Fruit fly (Drosophila melanogaster) whole organism, embryonic: ENCODE results near the gene CG43931.
A peak's percentile ranks its signal among the peaks of the same experiment; 100 is the strongest.

Source experiments
- ATbp ChIP-seq: fragments of 200-800 bp; sonication (Bioruptor generic); optimal IDR thresholded peaks from 2 replicates; lab custom pipeline; 2017; ENCODE audit warnings: missing biosample characterization, mild to moderate bottlenecking, missing genetic modification characterization, missing genetic modification reagents
- Asciz ChIP-seq: fragments of 200-800 bp; sonication (Bioruptor generic); optimal IDR thresholded peaks from 2 replicates; lab custom pipeline; 2017; ENCODE audit warnings: missing biosample characterization, mild to moderate bottlenecking, missing genetic modification characterization, missing genetic modification reagents
- Awh ChIP-seq: fragments of 200-800 bp; sonication (Bioruptor generic); IDR thresholded peaks from 2 replicates; pipeline ENCODE4, ENCODE4 v1.3.6; 2022; ENCODE audit warnings: missing biosample characterization, missing genetic modification characterization
- CG10209 ChIP-seq: fragments of 200-800 bp; sonication (Bioruptor generic); optimal IDR thresholded peaks from 3 replicates; lab custom pipeline; 2017; ENCODE audit warnings: missing biosample characterization, mild to moderate bottlenecking, missing genetic modification characterization, missing genetic modification reagents
- CG1024 ChIP-seq: fragments of 200-800 bp; sonication (Bioruptor generic); IDR thresholded peaks from 2 replicates; pipeline ENCODE4 v1.3.6; 2022; ENCODE audit warnings: missing biosample characterization, missing genetic modification characterization
- CG10959 ChIP-seq: fragments of 200-800 bp; sonication (Bioruptor generic); IDR thresholded peaks from 2 replicates; pipeline ENCODE4 v1.3.6; 2022; ENCODE audit warnings: missing biosample characterization, missing genetic modification characterization
- CG11696 ChIP-seq: fragments of 200-800 bp; sonication (Bioruptor generic); IDR thresholded peaks from 2 replicates; pipeline ENCODE4 v1.3.6; 2022; ENCODE audit warnings: missing biosample characterization, missing genetic modification characterization
- CG12071 ChIP-seq: fragments of 200-800 bp; sonication (Bioruptor generic); optimal IDR thresholded peaks from 3 replicates; lab custom pipeline; 2018; ENCODE audit warnings: missing biosample characterization, mild to moderate bottlenecking, missing genetic modification characterization
- CG12769 ChIP-seq: fragments of 200-800 bp; sonication (Bioruptor generic); optimal IDR thresholded peaks from 2 replicates; lab custom pipeline; 2019; ENCODE audit warnings: missing biosample characterization, mild to moderate bottlenecking, missing genetic modification characterization, moderate library complexity
- CG14014 ChIP-seq: fragments of 200-800 bp; sonication (Bioruptor generic); IDR thresholded peaks from 2 replicates; pipeline ENCODE4 v1.3.6; 2022; ENCODE audit warnings: missing biosample characterization, missing genetic modification characterization
- CG15514 ChIP-seq: fragments of 200-800 bp; sonication (Bioruptor generic); optimal IDR thresholded peaks from 3 replicates; lab custom pipeline; 2017; ENCODE audit warnings: missing biosample characterization, missing genetic modification characterization, mild to moderate bottlenecking, moderate library complexity, missing genetic modification reagents
- CG1603 ChIP-seq: fragments of 200-800 bp; sonication (Bioruptor generic); optimal IDR thresholded peaks from 2 replicates; lab custom pipeline; 2019; ENCODE audit warnings: missing biosample characterization, mild to moderate bottlenecking, missing genetic modification characterization, moderate library complexity
- CG3281 ChIP-seq: fragments of 200-800 bp; sonication (Bioruptor generic); optimal IDR thresholded peaks from 3 replicates; lab custom pipeline; 2017; ENCODE audit warnings: missing biosample characterization, mild to moderate bottlenecking, missing genetic modification characterization
- CG42726 ChIP-seq: fragments of 200-800 bp; sonication (Bioruptor generic); IDR thresholded peaks from 2 replicates; pipeline ENCODE4 v1.3.6; 2022; ENCODE audit warnings: missing biosample characterization, missing genetic modification characterization; ENCODE audit not compliant: partially characterized antibody
- CG4424 ChIP-seq: fragments of 200-800 bp; sonication (Bioruptor generic); optimal IDR thresholded peaks from 3 replicates; lab custom pipeline; 2016; ENCODE audit warnings: missing biosample characterization, missing genetic modification characterization
- CG5180 ChIP-seq: fragments of 200-800 bp; sonication (Bioruptor generic); optimal IDR thresholded peaks from 3 replicates; lab custom pipeline; 2017; ENCODE audit warnings: missing biosample characterization, missing genetic modification characterization, mild to moderate bottlenecking, moderate library complexity, missing genetic modification reagents
- CG6813 ChIP-seq: fragments of 200-800 bp; sonication (Bioruptor generic); optimal IDR thresholded peaks from 2 replicates; lab custom pipeline; 2017; ENCODE audit warnings: missing biosample characterization, missing genetic modification characterization, mild to moderate bottlenecking, moderate library complexity, missing genetic modification reagents
- CG7271 ChIP-seq: fragments of 200-800 bp; sonication (Bioruptor generic); optimal IDR thresholded peaks from 2 replicates; lab custom pipeline; 2018; ENCODE audit warnings: missing biosample characterization, mild to moderate bottlenecking, missing genetic modification characterization, moderate library complexity
- CG7372 ChIP-seq: fragments of 200-800 bp; sonication (Bioruptor generic); IDR thresholded peaks from 2 replicates; pipeline ENCODE4 v1.3.6; 2022; ENCODE audit warnings: missing biosample characterization, missing genetic modification characterization
- CG8281 ChIP-seq: fragments of 200-800 bp; sonication (Bioruptor generic); optimal IDR thresholded peaks from 2 replicates; lab custom pipeline; 2018; ENCODE audit warnings: missing biosample characterization, mild to moderate bottlenecking, missing genetic modification characterization, moderate library complexity
- CG8290 ChIP-seq, 3 experiments: fragments of 200-800 bp; sonication (Bioruptor generic); optimal IDR thresholded peaks; 2 replicates each; lab custom pipeline; 2016 to 2019; ENCODE audit warnings: missing biosample characterization in 3 of 3, missing genetic modification characterization in 3 of 3, mild to moderate bottlenecking in 2 of 3, moderate library complexity in 1 of 3
- CG8478 ChIP-seq: fragments of >200 bp; optimal IDR thresholded peaks from 2 replicates; lab custom pipeline; 2018
- HHEX ChIP-seq: fragments of 200-800 bp; sonication (Bioruptor generic); optimal IDR thresholded peaks from 3 replicates; lab custom pipeline; 2017; ENCODE audit warnings: missing biosample characterization, mild to moderate bottlenecking, missing genetic modification characterization, missing genetic modification reagents
- HLH54F ChIP-seq: fragments of 200-800 bp; sonication (Bioruptor generic); optimal IDR thresholded peaks from 3 replicates; lab custom pipeline; 2016; ENCODE audit warnings: missing biosample characterization, missing genetic modification characterization
- Hmr ChIP-seq: fragments of 200-800 bp; sonication (Bioruptor generic); optimal IDR thresholded peaks from 3 replicates; lab custom pipeline; 2017; ENCODE audit warnings: mild to moderate bottlenecking, missing biosample characterization, missing genetic modification reagents, missing genetic modification characterization
- Jarid2 ChIP-seq: fragments of 200-800 bp; sonication (Bioruptor generic); optimal IDR thresholded peaks from 3 replicates; lab custom pipeline; 2017; ENCODE audit warnings: mild to moderate bottlenecking, missing biosample characterization, missing genetic modification reagents, missing genetic modification characterization
- Meics ChIP-seq: fragments of 200-800 bp; sonication (Bioruptor generic); optimal IDR thresholded peaks from 2 replicates; lab custom pipeline; 2017; ENCODE audit warnings: missing biosample characterization, mild to moderate bottlenecking, missing genetic modification characterization
- Mrtf ChIP-seq: fragments of 200-800 bp; sonication (Bioruptor generic); IDR thresholded peaks from 3 replicates; pipeline ENCODE4 v1.3.6; 2022; ENCODE audit warnings: missing biosample characterization, missing genetic modification characterization
- Neu2 ChIP-seq: fragments of 200-800 bp; sonication (Bioruptor generic); optimal IDR thresholded peaks from 3 replicates; lab custom pipeline; 2016; ENCODE audit warnings: missing biosample characterization, missing genetic modification characterization, borderline replicate concordance
- Sox102F ChIP-seq: fragments of 200-800 bp; sonication (Bioruptor generic); optimal IDR thresholded peaks from 2 replicates; lab custom pipeline; 2018; ENCODE audit warnings: missing biosample characterization, mild to moderate bottlenecking, missing genetic modification characterization, moderate library complexity
- caup ChIP-seq: fragments of 200-800 bp; sonication (Bioruptor generic); optimal IDR thresholded peaks from 3 replicates; lab custom pipeline; 2017; ENCODE audit warnings: missing biosample characterization, mild to moderate bottlenecking, missing genetic modification characterization, moderate library complexity; ENCODE audit not compliant: severe bottlenecking
- ci ChIP-seq: fragments of 200-800 bp; sonication (Bioruptor generic); IDR thresholded peaks from 3 replicates; pipeline ENCODE4 v1.3.6; 2022; ENCODE audit warnings: missing biosample characterization, missing genetic modification characterization
- cwo ChIP-seq: fragments of 200-800 bp; sonication (Bioruptor generic); optimal IDR thresholded peaks from 3 replicates; lab custom pipeline; 2017; ENCODE audit warnings: missing biosample characterization, missing genetic modification characterization, mild to moderate bottlenecking, moderate library complexity, missing genetic modification reagents
- ewg ChIP-seq: fragments of 200-800 bp; sonication (Bioruptor generic); optimal IDR thresholded peaks from 3 replicates; lab custom pipeline; 2017; ENCODE audit warnings: mild to moderate bottlenecking, missing biosample characterization, missing genetic modification reagents, missing genetic modification characterization
- grn ChIP-seq: fragments of 200-800 bp; sonication (Bioruptor generic); optimal IDR thresholded peaks from 3 replicates; lab custom pipeline; 2017; ENCODE audit warnings: missing biosample characterization, missing genetic modification characterization
- lab ChIP-seq: fragments of 200-800 bp; sonication (Bioruptor generic); optimal IDR thresholded peaks from 3 replicates; lab custom pipeline; 2017; ENCODE audit warnings: missing biosample characterization, missing genetic modification characterization, mild to moderate bottlenecking, moderate library complexity, missing genetic modification reagents
- nau ChIP-seq: fragments of 200-800 bp; sonication (Bioruptor generic); optimal IDR thresholded peaks from 3 replicates; lab custom pipeline; 2017; ENCODE audit warnings: missing biosample characterization, mild to moderate bottlenecking, missing genetic modification characterization, missing genetic modification reagents
- odd ChIP-seq: fragments of 200-800 bp; sonication (Bioruptor generic); optimal IDR thresholded peaks from 2 replicates; lab custom pipeline; 2017; ENCODE audit warnings: missing biosample characterization, mild to moderate bottlenecking, missing genetic modification characterization
- scrt ChIP-seq: fragments of 200-800 bp; sonication (Bioruptor generic); optimal IDR thresholded peaks from 2 replicates; lab custom pipeline; 2018; ENCODE audit warnings: missing biosample characterization, mild to moderate bottlenecking, missing genetic modification characterization, moderate library complexity
- sens ChIP-seq: fragments of 200-800 bp; sonication (Bioruptor generic); peaks from one replicate; lab custom pipeline; 2016; ENCODE audit warnings: missing biosample characterization, missing genetic modification characterization
- ssp ChIP-seq: fragments of 200-800 bp; sonication (Bioruptor generic); IDR thresholded peaks from 2 replicates; pipeline ENCODE4 v1.3.6; 2022; ENCODE audit warnings: missing biosample characterization, missing genetic modification characterization
- unpg ChIP-seq: fragments of 200-800 bp; sonication (Bioruptor generic); optimal IDR thresholded peaks from 3 replicates; lab custom pipeline; 2018; ENCODE audit warnings: missing biosample characterization, mild to moderate bottlenecking, missing genetic modification characterization, moderate library complexity
- zen2 ChIP-seq: fragments of 200-800 bp; sonication (Bioruptor generic); IDR thresholded peaks from 3 replicates; pipeline ENCODE4 v1.3.6; 2022; ENCODE audit warnings: missing biosample characterization, missing genetic modification characterization; ENCODE audit not compliant: partially characterized antibody
- zfh1 ChIP-seq: fragments of 200-800 bp; sonication (Bioruptor generic); IDR thresholded peaks from 3 replicates; pipeline ENCODE4 v1.3.6; 2022; ENCODE audit warnings: missing biosample characterization, missing genetic modification characterization

The CG43931 gene

DNA sequence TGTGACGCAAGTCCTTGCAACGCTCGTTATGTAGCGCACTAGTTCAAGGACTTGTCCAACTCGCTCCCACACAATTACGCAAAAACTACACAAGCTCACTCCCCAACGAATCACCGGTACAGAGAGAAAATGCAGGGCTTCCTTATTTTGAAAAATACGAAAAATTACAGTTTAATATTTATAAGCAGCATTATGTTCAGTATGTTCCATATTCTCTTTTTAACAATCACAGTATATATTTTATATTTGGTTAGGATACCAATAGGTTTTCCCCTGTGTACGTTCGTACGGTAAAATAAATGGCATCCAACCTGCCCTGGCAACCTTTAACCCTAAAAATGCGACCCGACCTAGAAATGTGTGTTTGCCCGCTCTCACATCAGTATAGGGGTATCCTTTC lies 13.4 kb upstream of the CG43931 start (continued):
- no peak for TF ChIP-seq CG5180 (GFP tag; lab: Kevin White, UChicago)
- peak; percentile 16 for TF ChIP-seq Hmr (GFP tag; lab: Kevin White, UChicago)
- TF ChIP-seq cwo (GFP tag; lab: Kevin White, UChicago) = peak; percentile 25
- TF ChIP-seq CG14014 (GFP tag; lab: Robert Waterston, UW) = 0 out of 2 replicates have a peak, but pooled peaks have one; percentile 40

DNA sequence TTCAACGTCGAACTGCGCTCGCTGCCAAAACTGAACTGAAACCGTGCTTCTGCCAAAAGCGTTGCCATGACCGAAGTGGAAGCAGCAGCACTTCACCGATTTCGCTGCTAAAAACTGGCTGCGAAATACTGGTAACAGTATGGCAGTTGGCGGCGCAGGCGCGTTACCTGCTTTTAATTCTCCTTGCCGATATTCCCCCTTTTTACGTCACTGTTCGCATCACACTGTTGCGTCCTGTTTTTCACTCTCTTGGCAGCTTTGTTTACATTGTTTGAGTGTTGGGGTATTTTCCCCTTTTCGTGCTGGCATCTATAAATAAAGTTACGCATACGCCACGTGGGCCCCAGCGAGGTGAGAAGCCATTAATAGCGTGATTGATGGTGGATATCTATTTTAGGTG lies 12.2 kb upstream of the CG43931 start, which contains the start of gene CG32432:
Gene CG32432, minus strand, starts transcription at position 17 of the 400 bp plus-strand sequence.
- TF ChIP-seq Jarid2 (peak; percentile 15), ewg (GFP tag; lab: Kevin White, UChicago) (peak; percentile 66), zen2 (0 out of 3 replicates have a peak, but pooled peaks have one; percentile 9), scrt (GFP tag; lab: Kevin White, UChicago) (peak; percentile 90), CG7372 (0 out of 2 replicates have a peak, but pooled peaks have one; percentile 7), grn (GFP tag; lab: Kevin White, UChicago) (no peak)

DNA sequence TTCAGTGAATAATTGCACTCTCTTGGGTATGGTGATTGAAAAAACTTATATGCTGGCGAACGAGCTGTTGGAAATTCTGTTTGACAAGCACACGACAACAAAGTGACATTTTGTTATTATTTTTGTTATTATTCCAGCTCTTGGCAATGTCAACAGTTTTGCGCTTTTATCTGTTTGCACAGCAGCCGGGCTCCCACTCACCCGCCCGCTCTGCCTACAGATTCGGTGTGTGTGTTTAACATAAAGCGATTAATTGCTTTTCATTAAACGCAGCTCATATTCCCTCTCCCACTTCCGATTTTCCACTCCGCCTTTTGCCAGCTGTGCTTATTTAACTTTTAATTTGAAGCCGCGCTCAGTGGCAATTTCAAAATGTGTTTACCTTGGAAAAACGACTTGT lies 3.6 kb downstream of the CG43931 start:
- 0 out of 2 replicates have a peak, but pooled peaks have one; percentile 11 for TF ChIP-seq CG1024 (GFP tag; lab: Robert Waterston, UW)
- no peak for TF ChIP-seq CG8281 (tag; lab: Kevin White, UChicago)
- no peak for TF ChIP-seq CG8478 (lab: Kevin White, UChicago)
- peak; percentile 56 for TF ChIP-seq ATbp (GFP tag; lab: Kevin White, UChicago)
- no peak for TF ChIP-seq CG7271
- TF ChIP-seq Meics (GFP tag; lab: Kevin White, UChicago) = peak; percentile 12
- 0 out of 2 replicates have a peak, but pooled peaks have one; percentile 26 for TF ChIP-seq Awh (GFP tag; lab: Robert Waterston, UW)
- peak; percentile 4 for TF ChIP-seq odd (GFP tag; lab: Kevin White, UChicago)
- TF ChIP-seq unpg (GFP tag; lab: Kevin White, UChicago) = peak; percentile 8
- peak; percentile 70 for TF ChIP-seq CG12769 (tag; lab: Kevin White, UChicago)
- TF ChIP-seq CG11696 (GFP tag; lab: Robert Waterston, UW) = 0 out of 2 replicates have a peak, but pooled peaks have one; percentile 24
- peak; percentile 28 for TF ChIP-seq nau (GFP tag; lab: Kevin White, UChicago)
- TF ChIP-seq CG4424 (GFP tag; lab: Kevin White, UChicago) = no peak
- no peak for TF ChIP-seq Neu2 (GFP tag; lab: Kevin White, UChicago)
- peak; percentile 77 for TF ChIP-seq sens
- peak; percentile 32 for TF ChIP-seq CG6813 (GFP tag; lab: Kevin White, UChicago)
- TF ChIP-seq CG3281 (GFP tag; lab: Kevin White, UChicago) = peak; percentile 24
- TF ChIP-seq Asciz (GFP tag; lab: Kevin White, UChicago) = peak; percentile 12
- no peak for TF ChIP-seq HLH54F (GFP tag; lab: Kevin White, UChicago)
- TF ChIP-seq Sox102F (GFP tag; lab: Kevin White, UChicago) = peak; percentile 27
- peak; percentile 42; the same call in 1 of the 3 replicates for TF ChIP-seq ci (GFP tag; lab: Robert Waterston, UW)
- TF ChIP-seq caup (GFP tag; lab: Kevin White, UChicago) = peak; percentile 56
- peak; percentile 30 for TF ChIP-seq CG15514 (GFP tag; lab: Kevin White, UChicago)
- TF ChIP-seq CG8290 (GFP tag; optimal IDR thresholded peaks at IDR 0.05; lab: Kevin White, UChicago) = no peak
- TF ChIP-seq CG8290 (tag; optimal IDR thresholded peaks at IDR 0.05; lab: Kevin White, UChicago) = peak in 1 of 2 experiments; percentile 31
- no peak for TF ChIP-seq ssp
- TF ChIP-seq zfh1 (GFP tag; lab: Robert Waterston, UW) = 0 out of 3 replicates have a peak, but pooled peaks have one; percentile 30
- peak; percentile 62 for TF ChIP-seq lab
- TF ChIP-seq CG10209 = peak; percentile 0
- TF ChIP-seq CG12071 (GFP tag; lab: Kevin White, UChicago) = peak; percentile 13
- TF ChIP-seq CG10959 = peak; percentile 33; the same call in 1 of the 2 replicates
- peak; percentile 39 for TF ChIP-seq Hmr (GFP tag; lab: Kevin White, UChicago)
- TF ChIP-seq CG42726 = no peak
- peak; percentile 4 for TF ChIP-seq HHEX (GFP tag; lab: Kevin White, UChicago)
- TF ChIP-seq Mrtf (GFP tag; lab: Robert Waterston, UW) = peak; percentile 47; the same call in 1 of the 3 replicates
- TF ChIP-seq CG1603 (tag; lab: Kevin White, UChicago) = peak; percentile 41
